Fruit fly (Drosophila melanogaster): ENCODE results near the gene Oga.

- no peak for TF ChIP-seq Ets98B (GFP tag; IDR thresholded peaks at IDR 0.05)
- no peak for TF ChIP-seq D1 (tag; optimal IDR thresholded peaks at IDR 0.05)
- no peak for TF ChIP-seq CG8301 (tag; optimal IDR thresholded peaks at IDR 0.05)
- no peak for TF ChIP-seq CG12605 (GFP tag; IDR thresholded peaks at IDR 0.05)
- no peak for TF ChIP-seq Pif1A (GFP tag; optimal IDR thresholded peaks at IDR 0.05)
- no peak for TF ChIP-seq fd96Ca (GFP tag; IDR thresholded peaks at IDR 0.05)
- no peak for TF ChIP-seq CG10348 (GFP tag; IDR thresholded peaks at IDR 0.05)
- peak; percentile 17 for TF ChIP-seq EcR (GFP tag; optimal IDR thresholded peaks at IDR 0.05)
- no peak for TF ChIP-seq CG9948 (tag; optimal IDR thresholded peaks at IDR 0.05)
Measured at dm6 chr3R:21203135-21203534, 15.7 kb upstream of the Oga start.
